Worm (Caenorhabditis elegans) whole organism, L2 larva: ENCODE data around the gene nhr-38.

Source experiments
- ama-1 ChIP-seq: fragments of 150-350 bp; optimal IDR thresholded peaks from 2 replicates; lab custom pipeline; 2018; ENCODE audit warnings: inconsistent platforms
- blmp-1 ChIP-seq: sonication (generic microtip); optimal IDR thresholded peaks from 2 replicates; lab custom pipeline; 2017; ENCODE audit warnings: missing genetic modification characterization, mild to moderate bottlenecking, missing compliant biosample characterization, antibody characterized with exemption, moderate library complexity; ENCODE audit not compliant: insufficient read depth
- ceh-82 ChIP-seq: fragments of 150-350 bp; optimal IDR thresholded peaks from 2 replicates; lab custom pipeline; 2014; ENCODE audit warnings: missing biosample characterization, missing genetic modification characterization
- crh-2 ChIP-seq: sonication (generic microtip); optimal IDR thresholded peaks from 2 replicates; lab custom pipeline; 2017; ENCODE audit warnings: missing biosample characterization, missing genetic modification characterization
- dmd-4 ChIP-seq: sonication (generic microtip); optimal IDR thresholded peaks from 2 replicates; lab custom pipeline; 2017; ENCODE audit warnings: missing biosample characterization, missing genetic modification characterization
- elt-3 ChIP-seq: sonication (generic microtip); optimal IDR thresholded peaks from 2 replicates; lab custom pipeline; 2017; ENCODE audit warnings: missing biosample characterization, missing genetic modification characterization
- nhr-77 ChIP-seq: fragments of 150-350 bp; optimal IDR thresholded peaks from 2 replicates; lab custom pipeline; 2014; ENCODE audit warnings: missing biosample characterization, missing genetic modification characterization
- sem-4 ChIP-seq: fragments of 150-350 bp; optimal IDR thresholded peaks from 2 replicates; lab custom pipeline; 2014; ENCODE audit warnings: missing biosample characterization, missing genetic modification reagents, missing genetic modification characterization
- skn-1 ChIP-seq: sonication (generic microtip); optimal IDR thresholded peaks from 2 replicates; lab custom pipeline; 2017; ENCODE audit warnings: missing biosample characterization, missing genetic modification characterization
- snpc-4 ChIP-seq: fragments of 150-350 bp; optimal IDR thresholded peaks from 2 replicates; lab custom pipeline; 2014; ENCODE audit warnings: missing biosample characterization, missing genetic modification characterization
- unc-39 ChIP-seq: fragments of 150-350 bp; optimal IDR thresholded peaks from 2 replicates; lab custom pipeline; 2014; ENCODE audit warnings: missing biosample characterization, missing genetic modification characterization
- unc-55 ChIP-seq: fragments of 150-350 bp; sonication (generic microtip); optimal IDR thresholded peaks from 3 replicates; lab custom pipeline; 2014; ENCODE audit warnings: missing biosample characterization, missing genetic modification reagents, missing genetic modification characterization
- unc-62 ChIP-seq: fragments of 150-350 bp; optimal IDR thresholded peaks from 2 replicates; lab custom pipeline; 2014; ENCODE audit warnings: missing biosample characterization, missing genetic modification reagents, missing genetic modification characterization
- ztf-11 ChIP-seq: sonication (generic microtip); optimal IDR thresholded peaks from 2 replicates; lab custom pipeline; 2017; ENCODE audit warnings: missing biosample characterization, missing genetic modification characterization

DNA sequence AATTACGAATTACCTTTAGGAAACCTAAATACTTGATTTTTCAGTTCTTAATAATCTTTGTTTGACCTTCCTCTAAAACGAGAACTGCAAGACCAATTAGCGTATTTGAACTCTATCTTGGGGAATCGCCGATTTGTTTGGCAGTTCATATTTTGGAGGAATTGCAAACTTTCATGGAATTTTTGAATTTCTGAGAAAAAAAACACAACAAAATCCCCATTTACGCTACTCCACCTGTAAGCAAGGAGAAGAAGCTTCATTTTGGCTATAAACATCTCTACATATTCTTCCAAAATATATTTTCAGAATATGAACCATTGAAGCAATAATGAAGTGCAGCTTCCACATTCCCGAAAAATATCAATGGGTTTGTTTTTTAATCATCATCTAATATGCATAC is 17.1 kb upstream of the nhr-38 start, which contains the start of gene twk-9:
- no peak for TF ChIP-seq ztf-11
- TF ChIP-seq elt-3 (tag; lab: Kevin White, UChicago), result no peak
- no peak for TF ChIP-seq unc-39 (tag; lab: Kevin White, UChicago)
- TF ChIP-seq unc-62 (GFP tag; lab: Kevin White, UChicago), result no peak
- no peak for TF ChIP-seq dmd-4 (tag; lab: Kevin White, UChicago)
- no peak for TF ChIP-seq blmp-1 (tag; lab: Kevin White, UChicago)
- TF ChIP-seq sem-4 (tag; lab: Kevin White, UChicago), result no peak
- no peak for TF ChIP-seq skn-1
- no peak for TF ChIP-seq crh-2
- TF ChIP-seq ama-1 (lab: Kevin White, UChicago), result no peak
- TF ChIP-seq nhr-77 (tag; lab: Kevin White, UChicago), result no peak
- TF ChIP-seq unc-55 (GFP tag; lab: Kevin White, UChicago), result no peak
- no peak for TF ChIP-seq ceh-82
- TF ChIP-seq snpc-4 (tag; lab: Kevin White, UChicago), result no peak
